Fruit fly (Drosophila melanogaster) whole organism, embryonic: ENCODE data around the gene Tim8.

Experiments
- Aef1 ChIP-seq: fragments of 200-800 bp; sonication (Bioruptor generic); IDR thresholded peaks from 3 replicates; pipeline ENCODE4 v1.3.6; 2022; ENCODE audit warnings: missing biosample characterization, missing genetic modification characterization
- Antp ChIP-seq: fragments of 200-800 bp; sonication (Bioruptor generic); optimal IDR thresholded peaks from 3 replicates; lab custom pipeline; 2016; ENCODE audit warnings: missing biosample characterization, missing genetic modification characterization
- C15 ChIP-seq: fragments of 200-800 bp; sonication (Bioruptor generic); IDR thresholded peaks from 3 replicates; pipeline ENCODE4 v1.3.6; 2022; ENCODE audit warnings: missing biosample characterization, missing genetic modification characterization
- CG10543 ChIP-seq: fragments of 200-800 bp; sonication (Bioruptor generic); optimal IDR thresholded peaks from 3 replicates; lab custom pipeline; 2017; ENCODE audit warnings: missing biosample characterization, mild to moderate bottlenecking, missing genetic modification characterization, moderate library complexity
- CG10959 ChIP-seq: fragments of 200-800 bp; sonication (Bioruptor generic); IDR thresholded peaks from 2 replicates; pipeline ENCODE4 v1.3.6; 2022; ENCODE audit warnings: missing biosample characterization, missing genetic modification characterization
- CG12071 ChIP-seq: fragments of 200-800 bp; sonication (Bioruptor generic); optimal IDR thresholded peaks from 3 replicates; lab custom pipeline; 2018; ENCODE audit warnings: missing biosample characterization, mild to moderate bottlenecking, missing genetic modification characterization
- CG12659 ChIP-seq: fragments of 200-800 bp; sonication (Bioruptor generic); optimal IDR thresholded peaks from 3 replicates; lab custom pipeline; 2017; ENCODE audit warnings: mild to moderate bottlenecking, missing biosample characterization, missing genetic modification reagents, missing genetic modification characterization
- CG13296 ChIP-seq: fragments of 200-800 bp; sonication (Bioruptor generic); optimal IDR thresholded peaks from 3 replicates; lab custom pipeline; 2018; ENCODE audit warnings: missing biosample characterization, mild to moderate bottlenecking, missing genetic modification characterization
- CG14014 ChIP-seq: fragments of 200-800 bp; sonication (Bioruptor generic); IDR thresholded peaks from 2 replicates; pipeline ENCODE4 v1.3.6; 2022; ENCODE audit warnings: missing biosample characterization, missing genetic modification characterization
- CG17612 ChIP-seq: fragments of 200-800 bp; sonication (Bioruptor generic); IDR thresholded peaks from 2 replicates; pipeline ENCODE4 v1.3.6; 2022; ENCODE audit warnings: missing biosample characterization, missing genetic modification characterization
- CG17802 ChIP-seq: fragments of 200-800 bp; sonication (Bioruptor generic); optimal IDR thresholded peaks from 2 replicates; lab custom pipeline; 2018; ENCODE audit warnings: missing biosample characterization, mild to moderate bottlenecking, missing genetic modification characterization, moderate library complexity
- CG2889 ChIP-seq: fragments of 200-800 bp; sonication (Bioruptor generic); IDR thresholded peaks from 3 replicates; pipeline ENCODE4 v1.3.6; 2022; ENCODE audit warnings: missing biosample characterization, missing genetic modification characterization
- CG31224 ChIP-seq: fragments of 200-800 bp; sonication (Bioruptor generic); IDR thresholded peaks from 2 replicates; pipeline ENCODE4 v1.3.6; 2022; ENCODE audit warnings: missing biosample characterization, missing genetic modification characterization
- CG3407 ChIP-seq: fragments of 200-800 bp; sonication (Bioruptor generic); optimal IDR thresholded peaks from 2 replicates; lab custom pipeline; 2018; ENCODE audit warnings: missing biosample characterization, mild to moderate bottlenecking, missing genetic modification characterization
- CG34224 ChIP-seq: fragments of 200-800 bp; sonication (Bioruptor generic); IDR thresholded peaks from 3 replicates; pipeline ENCODE4 v1.3.6; 2022; ENCODE audit warnings: missing biosample characterization, missing genetic modification characterization; ENCODE audit not compliant: partially characterized antibody
- CG3838 ChIP-seq: fragments of 200-800 bp; sonication (Bioruptor generic); optimal IDR thresholded peaks from 3 replicates; lab custom pipeline; 2016; ENCODE audit warnings: missing biosample characterization, missing genetic modification characterization
- CG3847 ChIP-seq: fragments of 200-800 bp; sonication (Bioruptor generic); IDR thresholded peaks from 2 replicates; pipeline ENCODE4 v1.3.6; 2022; ENCODE audit warnings: missing biosample characterization, missing genetic modification characterization
- CG4360 ChIP-seq: fragments of 200-800 bp; sonication (Bioruptor generic); IDR thresholded peaks from 2 replicates; pipeline ENCODE4 v1.3.6; 2022; ENCODE audit warnings: missing biosample characterization, missing genetic modification characterization
- CG6791 ChIP-seq: fragments of 200-800 bp; sonication (Bioruptor generic); IDR thresholded peaks from 3 replicates; pipeline ENCODE4 v1.3.6; 2022; ENCODE audit warnings: missing biosample characterization, missing genetic modification characterization; ENCODE audit not compliant: partially characterized antibody
- CG9797 ChIP-seq: fragments of 200-800 bp; sonication (Bioruptor generic); optimal IDR thresholded peaks from 3 replicates; lab custom pipeline; 2018; ENCODE audit warnings: missing biosample characterization, mild to moderate bottlenecking, missing genetic modification characterization
- D19A ChIP-seq: fragments of 200-800 bp; optimal IDR thresholded peaks from 3 replicates; lab custom pipeline; 2019; ENCODE audit warnings: missing biosample characterization, mild to moderate bottlenecking, missing genetic modification characterization, moderate library complexity
- Dfd ChIP-seq, 2 experiments: fragments of >200 bp; optimal IDR thresholded peaks; 2 replicates each; lab custom pipeline; 2017; ENCODE audit warnings: missing biosample characterization in 2 of 2, missing genetic modification characterization in 2 of 2
- E2f1 ChIP-seq: fragments of 200-800 bp; sonication (Bioruptor generic); IDR thresholded peaks from 2 replicates; pipeline ENCODE4 v1.3.6; 2022; ENCODE audit warnings: missing biosample characterization, missing genetic modification characterization
- Fer3 ChIP-seq: fragments of 200-800 bp; sonication (Bioruptor generic); optimal IDR thresholded peaks from 2 replicates; lab custom pipeline; 2018; ENCODE audit warnings: missing biosample characterization, mild to moderate bottlenecking, missing genetic modification characterization, moderate library complexity
- GATAe ChIP-seq: fragments of 200-800 bp; sonication (Bioruptor generic); conservative IDR thresholded peaks from 2 replicates; pipeline ENCODE4 v1.3.6; 2022; ENCODE audit warnings: missing biosample characterization, missing genetic modification characterization
- HLH3B ChIP-seq: fragments of 200-800 bp; sonication (Bioruptor generic); IDR thresholded peaks from 2 replicates; pipeline ENCODE4 v1.3.6; 2022; ENCODE audit warnings: missing biosample characterization, missing genetic modification characterization
- HLH4C ChIP-seq: fragments of 200-800 bp; sonication (Bioruptor generic); IDR thresholded peaks from 3 replicates; pipeline ENCODE4 v1.3.6; 2022; ENCODE audit warnings: missing biosample characterization, missing genetic modification characterization; ENCODE audit not compliant: partially characterized antibody
- Mad ChIP-seq: fragments of 200-800 bp; sonication (Bioruptor generic); optimal IDR thresholded peaks from 2 replicates; lab custom pipeline; 2016; ENCODE audit warnings: missing biosample characterization, missing genetic modification characterization
- Poxn ChIP-seq: fragments of 200-800 bp; sonication (Bioruptor generic); IDR thresholded peaks from 2 replicates; pipeline ENCODE4 v1.3.6; 2022; ENCODE audit warnings: missing biosample characterization, missing genetic modification characterization
- Sry-β ChIP-seq: fragments of 200-800 bp; sonication (Bioruptor generic); optimal IDR thresholded peaks from 2 replicates; lab custom pipeline; 2018; ENCODE audit warnings: missing biosample characterization, mild to moderate bottlenecking, missing genetic modification characterization, moderate library complexity
- Sry-δ ChIP-seq: fragments of 200-800 bp; sonication (Bioruptor generic); optimal IDR thresholded peaks from 2 replicates; lab custom pipeline; 2016; ENCODE audit warnings: missing biosample characterization, missing genetic modification characterization
- Xrp1 ChIP-seq: fragments of 200-800 bp; sonication (Bioruptor generic); IDR thresholded peaks from 2 replicates; pipeline ENCODE4 v1.3.6; 2022; ENCODE audit warnings: missing biosample characterization, missing genetic modification characterization
- ara ChIP-seq: fragments of 200-800 bp; sonication (Bioruptor generic); IDR thresholded peaks from 2 replicates; pipeline ENCODE4 v1.3.6; 2022; ENCODE audit warnings: missing biosample characterization, missing genetic modification characterization
- cas ChIP-seq: fragments of 200-800 bp; sonication (Bioruptor generic); IDR thresholded peaks from 2 replicates; pipeline ENCODE4 v1.3.6; 2022; ENCODE audit warnings: missing biosample characterization, missing genetic modification characterization
- crc ChIP-seq: fragments of 200-800 bp; sonication (Bioruptor generic); optimal IDR thresholded peaks from 2 replicates; lab custom pipeline; 2016; ENCODE audit warnings: missing biosample characterization, missing genetic modification characterization
- crol ChIP-seq: fragments of 200-800 bp; sonication (Bioruptor generic); IDR thresholded peaks from 2 replicates; pipeline ENCODE4 v1.3.6; 2022; ENCODE audit warnings: missing biosample characterization, missing genetic modification characterization
- danr ChIP-seq: fragments of 200-800 bp; sonication (Bioruptor generic); IDR thresholded peaks from 2 replicates; pipeline ENCODE4 v1.3.6; 2022; ENCODE audit warnings: missing biosample characterization, missing genetic modification characterization
- dm ChIP-seq: fragments of 200-800 bp; sonication (Bioruptor generic); optimal IDR thresholded peaks from 3 replicates; lab custom pipeline; 2016; ENCODE audit warnings: missing biosample characterization, missing genetic modification characterization
- dmrt99B ChIP-seq: fragments of 200-800 bp; sonication (Bioruptor generic); optimal IDR thresholded peaks from 2 replicates; lab custom pipeline; 2018; ENCODE audit warnings: missing biosample characterization, mild to moderate bottlenecking, missing genetic modification characterization, moderate library complexity
- esg ChIP-seq: fragments of 200-800 bp; sonication (Bioruptor generic); conservative IDR thresholded peaks from 2 replicates; pipeline ENCODE4 v1.3.6; 2022; ENCODE audit warnings: missing biosample characterization, missing genetic modification characterization
- eve ChIP-seq, 2 experiments: fragments of >200 bp; optimal IDR thresholded peaks; 2 replicates each; lab custom pipeline; 2017; ENCODE audit warnings: missing biosample characterization in 2 of 2, missing genetic modification characterization in 2 of 2
- grn ChIP-seq: fragments of 200-800 bp; sonication (Bioruptor generic); optimal IDR thresholded peaks from 3 replicates; lab custom pipeline; 2017; ENCODE audit warnings: missing biosample characterization, missing genetic modification characterization
- insv ChIP-seq, 2 experiments: fragments of 200-800 bp; sonication (Bioruptor generic); optimal IDR thresholded peaks; 3 replicates each; lab custom pipeline; 2016 to 2018; ENCODE audit warnings: missing biosample characterization in 2 of 2, missing genetic modification characterization in 2 of 2
- jigr1 ChIP-seq: fragments of 200-800 bp; sonication (Bioruptor generic); IDR thresholded peaks from 3 replicates; pipeline ENCODE4 v1.3.6; 2022; ENCODE audit warnings: missing biosample characterization, missing genetic modification characterization
- kay ChIP-seq: fragments of 200-800 bp; sonication (Bioruptor generic); optimal IDR thresholded peaks from 2 replicates; lab custom pipeline; 2016; ENCODE audit warnings: missing biosample characterization, missing genetic modification characterization
- maf-S ChIP-seq: fragments of 200-800 bp; sonication (Bioruptor generic); optimal IDR thresholded peaks from 2 replicates; lab custom pipeline; 2016; ENCODE audit warnings: missing biosample characterization, missing genetic modification characterization
- psq ChIP-seq: fragments of 200-800 bp; sonication (Bioruptor generic); optimal IDR thresholded peaks from 2 replicates; lab custom pipeline; 2017; ENCODE audit warnings: missing biosample characterization, missing genetic modification characterization
- sens ChIP-seq: fragments of 200-800 bp; sonication (Bioruptor generic); peaks from one replicate; lab custom pipeline; 2016; ENCODE audit warnings: missing biosample characterization, missing genetic modification characterization
- seq ChIP-seq: fragments of 200-800 bp; sonication (Bioruptor generic); IDR thresholded peaks from 2 replicates; pipeline ENCODE4 v1.3.6; 2022; ENCODE audit warnings: missing biosample characterization, missing genetic modification characterization
- shn ChIP-seq: fragments of 200-800 bp; sonication (Bioruptor generic); optimal IDR thresholded peaks from 3 replicates; lab custom pipeline; 2016; ENCODE audit warnings: missing biosample characterization, missing genetic modification characterization
- ttk ChIP-seq: fragments of 200-800 bp; sonication (Bioruptor generic); IDR thresholded peaks from 2 replicates; pipeline ENCODE4 v2.1.2; 2022; ENCODE audit warnings: missing biosample characterization, missing genetic modification characterization
- vnd ChIP-seq: fragments of 200-800 bp; sonication (Bioruptor generic); IDR thresholded peaks from 3 replicates; pipeline ENCODE4 v1.3.6; 2022; ENCODE audit warnings: missing biosample characterization, missing genetic modification characterization; ENCODE audit not compliant: partially characterized antibody
- z ChIP-seq: fragments of 200-800 bp; sonication (Bioruptor generic); IDR thresholded peaks from 3 replicates; pipeline ENCODE4 v1.3.6; 2022; ENCODE audit warnings: missing biosample characterization, missing genetic modification characterization

Tim8 gene

dm6 chrX:11379139-11379538, 10.9 kb downstream of the Tim8 start (continued):
- TF ChIP-seq dmrt99B (peak; percentile 68), CG31224 (GFP tag; lab: Robert Waterston, UW) (peak; percentile 45; the same call in 1 of the 2 replicates), HLH4C (GFP tag; lab: Robert Waterston, UW) (no peak), Antp (GFP tag; lab: Kevin White, UChicago) (peak; percentile 1), ara (GFP tag; lab: Robert Waterston, UW) (peak; percentile 42; the same call in 1 of the 2 replicates), CG10959 (GFP tag; lab: Robert Waterston, UW) (no peak), eve (GFP tag; optimal IDR thresholded peaks at IDR 0.05; lab: Kevin White, UChicago) (no peak), Aef1 (peak; percentile 40; the same call in 1 of the 3 replicates), CG4360 (GFP tag; lab: Robert Waterston, UW) (no peak), Sry-β (GFP tag; lab: Kevin White, UChicago) (no peak), jigr1 (no peak), sens (GFP tag; lab: Kevin White, UChicago) (peak; percentile 54), CG3407 (GFP tag; lab: Kevin White, UChicago) (no peak), CG34224 (GFP tag; lab: Robert Waterston, UW) (no peak), z (GFP tag; lab: Robert Waterston, UW) (no peak), CG12071 (peak; percentile 39), CG10543 (GFP tag; lab: Kevin White, UChicago) (no peak), CG3847 (GFP tag; lab: Robert Waterston, UW) (peak; percentile 41), psq (no peak), Sry-δ (no peak), CG17802 (tag; lab: Kevin White, UChicago) (no peak), maf-S (no peak), CG2889 (GFP tag; lab: Robert Waterston, UW) (no peak), C15 (GFP tag; lab: Robert Waterston, UW) (no peak), kay (GFP tag; lab: Kevin White, UChicago) (no peak), CG17612 (GFP tag; lab: Robert Waterston, UW) (no peak), CG9797 (GFP tag; lab: Kevin White, UChicago) (no peak), D19A (peak; percentile 4), Xrp1 (GFP tag; lab: Robert Waterston, UW) (peak; percentile 55; the same call in 1 of the 2 replicates), CG6791 (GFP tag; lab: Robert Waterston, UW) (no peak), esg (peak; percentile 32), cas (GFP tag; lab: Robert Waterston, UW) (no peak), GATAe (GFP tag; lab: Robert Waterston, UW) (no peak), insv (GFP tag; optimal IDR thresholded peaks at IDR 0.05; lab: Kevin White, UChicago) (no peak), HLH3B (GFP tag; lab: Robert Waterston, UW) (peak; percentile 61), shn (GFP tag; lab: Kevin White, UChicago) (no peak), danr (GFP tag; lab: Robert Waterston, UW) (no peak), crc (GFP tag; lab: Kevin White, UChicago) (no peak), Mad (GFP tag; lab: Kevin White, UChicago) (no peak), crol (GFP tag; lab: Robert Waterston, UW) (no peak), CG12659 (GFP tag; lab: Kevin White, UChicago) (no peak), Dfd (GFP tag; optimal IDR thresholded peaks at IDR 0.05; lab: Kevin White, UChicago) (no peak), CG13296 (GFP tag; lab: Kevin White, UChicago) (peak; percentile 51), seq (peak; percentile 68), ttk (GFP tag; lab: Robert Waterston, UW) (peak; percentile 52; the same call in 1 of the 2 replicates), Fer3 (peak; percentile 61), CG3838 (no peak), vnd (GFP tag; lab: Robert Waterston, UW) (no peak), CG14014 (peak; percentile 46), Poxn (GFP tag; lab: Robert Waterston, UW) (no peak), dm (GFP tag; lab: Kevin White, UChicago) (no peak), grn (no peak), E2f1 (peak; percentile 45)
